Worm (Caenorhabditis elegans) whole organism, L1 larva: Measurements from ENCODE around the gene ifa-3.
A peak's percentile ranks its signal among the peaks of the same experiment; 100 is the strongest.

ENCODE experiments used
- F16B12.6 ChIP-seq: fragments of 150-350 bp; optimal IDR thresholded peaks from 2 replicates; lab custom pipeline; 2014; ENCODE audit warnings: missing biosample characterization, missing genetic modification characterization
- aha-1 ChIP-seq: fragments of 150-350 bp; optimal IDR thresholded peaks from 2 replicates; lab custom pipeline; 2014; ENCODE audit warnings: missing biosample characterization, missing genetic modification characterization
- aly-2 ChIP-seq: fragments of 150-350 bp; optimal IDR thresholded peaks from 2 replicates; lab custom pipeline; 2014; ENCODE audit warnings: missing biosample characterization, missing genetic modification characterization
- ceh-63 ChIP-seq: fragments of 200-800 bp; sonication (Bioruptor generic); optimal IDR thresholded peaks from 2 replicates; lab custom pipeline; 2018; ENCODE audit warnings: mild to moderate bottlenecking, missing genetic modification characterization, missing compliant biosample characterization
- ceh-8 ChIP-seq: fragments of 200-800 bp; sonication (Bioruptor generic); optimal IDR thresholded peaks from 2 replicates; lab custom pipeline; 2018; ENCODE audit warnings: mild to moderate bottlenecking, missing genetic modification characterization, moderate library complexity, missing compliant biosample characterization
- ceh-82 ChIP-seq, 3 experiments: fragments of 150-350 bp in 1 of 3; sonication (generic microtip) in 2 of 3; optimal IDR thresholded peaks; 2 replicates each; lab custom pipeline; 2014 to 2017; ENCODE audit warnings: missing biosample characterization in 3 of 3, missing genetic modification characterization in 3 of 3
- ceh-88 ChIP-seq: fragments of 200-800 bp; sonication (Bioruptor generic); IDR thresholded peaks from 2 replicates; pipeline ENCODE4 v1.3.6; 2022; ENCODE audit warnings: missing genetic modification characterization, missing compliant biosample characterization
- ceh-90 ChIP-seq: sonication (generic microtip); optimal IDR thresholded peaks from 2 replicates; lab custom pipeline; 2016; ENCODE audit warnings: missing genetic modification characterization, missing compliant biosample characterization
- ces-1 ChIP-seq: fragments of 150-350 bp; optimal IDR thresholded peaks from 2 replicates; lab custom pipeline; 2014; ENCODE audit warnings: missing biosample characterization, missing genetic modification reagents, missing genetic modification characterization
- dsc-1 ChIP-seq: sonication (generic microtip); optimal IDR thresholded peaks from 2 replicates; lab custom pipeline; 2016; ENCODE audit warnings: mild to moderate bottlenecking, missing genetic modification characterization, missing compliant biosample characterization
- efl-1 ChIP-seq, 4 experiments: fragments of 150-350 bp; optimal IDR thresholded peaks in 3 of 4; peaks in 1 of 4; 1 replicate in 1 of 4; 2 replicates in 3 of 4; lab custom pipeline; 2014; ENCODE audit warnings: missing biosample characterization in 2 of 4, missing genetic modification characterization in 2 of 4, missing genetic modification reagents in 2 of 4
- egl-27 ChIP-seq, 2 experiments: fragments of 150-350 bp in 1 of 2; sonication (generic microtip); optimal IDR thresholded peaks; 3 replicates each; lab custom pipeline; 2017 to 2018; ENCODE audit warnings: missing biosample characterization in 2 of 2, missing genetic modification characterization in 2 of 2, missing genetic modification reagents in 2 of 2
- elt-2 ChIP-seq: sonication (generic microtip); optimal IDR thresholded peaks from 2 replicates; lab custom pipeline; 2016; ENCODE audit warnings: missing genetic modification characterization, mild to moderate bottlenecking, inconsistent platforms, missing compliant biosample characterization, missing genetic modification reagents
- elt-3 ChIP-seq, 6 experiments: fragments of 150-350 bp in 1 of 6; sonication (generic microtip); optimal IDR thresholded peaks; 2 replicates each; lab custom pipeline; 2017 to 2018; ENCODE audit warnings: missing biosample characterization in 6 of 6, missing genetic modification characterization in 6 of 6, inconsistent platforms in 1 of 6
- ets-5 ChIP-seq: fragments of 200-800 bp; sonication (Bioruptor generic); IDR thresholded peaks from 2 replicates; pipeline ENCODE4 v1.3.6; 2022; ENCODE audit warnings: missing genetic modification characterization, missing compliant biosample characterization
- fkh-10 ChIP-seq: sonication (generic microtip); optimal IDR thresholded peaks from 2 replicates; lab custom pipeline; 2017; ENCODE audit warnings: missing biosample characterization, missing genetic modification reagents, missing genetic modification characterization
- fkh-4 ChIP-seq: sonication (generic microtip); optimal IDR thresholded peaks from 2 replicates; lab custom pipeline; 2016; ENCODE audit warnings: missing compliant biosample characterization, missing genetic modification characterization, borderline replicate concordance
- hlh-17 ChIP-seq: fragments of 200-800 bp; sonication (Bioruptor generic); optimal IDR thresholded peaks from 2 replicates; lab custom pipeline; 2018; ENCODE audit warnings: missing genetic modification characterization, mild to moderate bottlenecking, missing compliant biosample characterization, moderate library complexity, borderline replicate concordance
- hlh-4 ChIP-seq: sonication (generic microtip); optimal IDR thresholded peaks from 2 replicates; lab custom pipeline; 2016; ENCODE audit warnings: mild to moderate bottlenecking, missing genetic modification characterization, missing compliant biosample characterization
- irx-1 ChIP-seq: sonication (generic microtip); optimal IDR thresholded peaks from 2 replicates; lab custom pipeline; 2016; ENCODE audit warnings: missing genetic modification characterization, missing compliant biosample characterization
- isw-1 ChIP-seq: fragments of 200-800 bp; sonication (Bioruptor generic); IDR thresholded peaks from 2 replicates; pipeline ENCODE4 v1.3.6; 2022; ENCODE audit warnings: missing genetic modification characterization, missing compliant biosample characterization
- lin-14 ChIP-seq: fragments of 200-800 bp; sonication (Bioruptor generic); optimal IDR thresholded peaks from 2 replicates; lab custom pipeline; 2018; ENCODE audit warnings: mild to moderate bottlenecking, missing genetic modification characterization, moderate library complexity, missing compliant biosample characterization
- lin-15B ChIP-seq: fragments of 150-350 bp; sonication (generic microtip); optimal IDR thresholded peaks from 3 replicates; lab custom pipeline; 2014; ENCODE audit warnings: missing biosample characterization, missing genetic modification characterization
- lin-35 ChIP-seq, 2 experiments: fragments of 150-350 bp; optimal IDR thresholded peaks; 2 replicates each; lab custom pipeline; 2014; ENCODE audit warnings: missing biosample characterization in 2 of 2, missing genetic modification characterization in 2 of 2, missing genetic modification reagents in 2 of 2
- lsy-2 ChIP-seq, 2 experiments: fragments of 150-350 bp; optimal IDR thresholded peaks; 2 replicates each; lab custom pipeline; 2014; ENCODE audit warnings: missing biosample characterization in 2 of 2, missing genetic modification characterization in 2 of 2
- mdl-1 ChIP-seq, 2 experiments: fragments of 150-350 bp; optimal IDR thresholded peaks; 2 replicates each; lab custom pipeline; 2014 to 2017; ENCODE audit warnings: missing biosample characterization in 2 of 2, missing genetic modification characterization in 2 of 2, inconsistent platforms in 1 of 2
- mep-1 ChIP-seq: fragments of 150-350 bp; optimal IDR thresholded peaks from 2 replicates; lab custom pipeline; 2014; ENCODE audit warnings: missing biosample characterization, missing genetic modification characterization
- nhr-19 ChIP-seq: fragments of 200-800 bp; sonication (Bioruptor generic); conservative IDR thresholded peaks from 2 replicates; pipeline ENCODE4 v1.3.6; 2022; ENCODE audit warnings: missing genetic modification characterization, missing compliant biosample characterization
- nhr-20 ChIP-seq: sonication (generic microtip); optimal IDR thresholded peaks from 2 replicates; lab custom pipeline; 2016; ENCODE audit warnings: mild to moderate bottlenecking, missing genetic modification characterization, missing compliant biosample characterization
- nhr-47 ChIP-seq: sonication (generic microtip); optimal IDR thresholded peaks from 2 replicates; lab custom pipeline; 2016; ENCODE audit warnings: mild to moderate bottlenecking, missing genetic modification characterization, moderate library complexity, missing compliant biosample characterization
- nhr-76 ChIP-seq: sonication (generic microtip); optimal IDR thresholded peaks from 2 replicates; lab custom pipeline; 2017; ENCODE audit warnings: missing biosample characterization, missing genetic modification characterization
- nhr-84 ChIP-seq: sonication (generic microtip); optimal IDR thresholded peaks from 2 replicates; lab custom pipeline; 2017; ENCODE audit warnings: missing biosample characterization, missing genetic modification characterization
- nhr-90 ChIP-seq: sonication (generic microtip); optimal IDR thresholded peaks from 2 replicates; lab custom pipeline; 2016; ENCODE audit warnings: mild to moderate bottlenecking, missing genetic modification characterization, missing compliant biosample characterization; ENCODE audit not compliant: poor library complexity
- rnt-1 ChIP-seq: sonication (generic microtip); optimal IDR thresholded peaks from 2 replicates; lab custom pipeline; 2016; ENCODE audit warnings: mild to moderate bottlenecking, missing genetic modification characterization, moderate library complexity, missing compliant biosample characterization
- skn-1 ChIP-seq: fragments of 150-350 bp; optimal IDR thresholded peaks from 2 replicates; lab custom pipeline; 2014; ENCODE audit warnings: missing biosample characterization, missing genetic modification characterization
- snu-23 ChIP-seq: sonication (generic microtip); optimal IDR thresholded peaks from 2 replicates; lab custom pipeline; 2016; ENCODE audit warnings: missing genetic modification characterization, missing compliant biosample characterization
- sox-4 ChIP-seq: sonication (generic microtip); optimal IDR thresholded peaks from 2 replicates; lab custom pipeline; 2016; ENCODE audit warnings: missing genetic modification characterization, missing compliant biosample characterization
- sup-37 ChIP-seq: fragments of 200-800 bp; sonication (Bioruptor generic); optimal IDR thresholded peaks from 2 replicates; lab custom pipeline; 2018; ENCODE audit warnings: mild to moderate bottlenecking, missing genetic modification characterization, missing compliant biosample characterization
- swsn-7 ChIP-seq: sonication (generic microtip); optimal IDR thresholded peaks from 2 replicates; lab custom pipeline; 2016; ENCODE audit warnings: missing genetic modification characterization, missing compliant biosample characterization
- tbx-2 ChIP-seq: sonication (generic microtip); optimal IDR thresholded peaks from 2 replicates; lab custom pipeline; 2016; ENCODE audit warnings: missing genetic modification characterization, missing compliant biosample characterization
- tlp-1 ChIP-seq: fragments of 150-350 bp; optimal IDR thresholded peaks from 2 replicates; lab custom pipeline; 2014; ENCODE audit warnings: missing biosample characterization, missing genetic modification characterization
- unc-130 ChIP-seq: fragments of 150-350 bp; optimal IDR thresholded peaks from 2 replicates; lab custom pipeline; 2017; ENCODE audit warnings: missing biosample characterization, missing genetic modification characterization, inconsistent platforms
- unc-30 ChIP-seq: sonication (generic microtip); optimal IDR thresholded peaks from 2 replicates; lab custom pipeline; 2017; ENCODE audit warnings: missing biosample characterization, missing genetic modification characterization
- unc-62 ChIP-seq: fragments of 150-350 bp; optimal IDR thresholded peaks from 2 replicates; lab custom pipeline; 2014; ENCODE audit warnings: missing biosample characterization, missing genetic modification reagents, missing genetic modification characterization
- xbp-1 ChIP-seq: sonication (generic microtip); optimal IDR thresholded peaks from 2 replicates; lab custom pipeline; 2016; ENCODE audit warnings: missing genetic modification characterization, missing compliant biosample characterization
- zag-1 ChIP-seq: fragments of 150-350 bp; optimal IDR thresholded peaks from 2 replicates; lab custom pipeline; 2014; ENCODE audit warnings: missing biosample characterization, missing genetic modification characterization
- zip-4 ChIP-seq: fragments of 200-800 bp; sonication (Bioruptor generic); optimal IDR thresholded peaks from 2 replicates; lab custom pipeline; 2018; ENCODE audit warnings: mild to moderate bottlenecking, missing genetic modification characterization, moderate library complexity, missing compliant biosample characterization

The ifa-3 gene

DNA sequence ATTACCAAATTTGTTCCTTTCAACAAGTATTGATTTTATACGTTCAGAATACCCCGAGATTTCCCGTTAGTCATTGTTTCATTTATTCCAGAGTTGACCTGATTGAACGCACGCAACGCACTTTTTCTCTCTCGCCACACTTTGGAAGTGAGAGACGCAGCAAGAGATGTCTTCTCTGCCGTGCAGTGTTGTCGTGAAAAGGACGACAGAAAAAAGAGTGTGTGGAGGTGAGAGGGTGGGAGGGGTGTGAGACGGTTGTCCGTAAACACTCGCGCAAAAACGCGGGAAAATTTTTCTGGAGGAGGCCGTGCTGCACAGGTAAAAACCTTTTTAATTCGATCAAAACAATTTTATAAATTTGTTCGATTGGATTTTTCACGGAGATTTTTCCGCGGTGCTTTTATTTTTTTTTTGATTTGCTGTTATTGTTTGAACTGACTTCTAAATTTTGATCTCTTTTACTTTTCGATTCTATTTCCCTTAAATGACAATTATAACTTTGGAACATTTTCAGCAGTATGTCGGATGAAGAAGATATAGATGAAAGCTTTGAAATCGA is 5.5 kb upstream of the ifa-3 start, which contains the start of gene sdc-1 (continued):
- TF ChIP-seq aha-1 (tag; lab: Kevin White, UChicago) (no peak), ceh-82 (tag; optimal IDR thresholded peaks at IDR 0.05; lab: Kevin White, UChicago) (peak; percentile 9 to 54 (median 35)), egl-27 (tag; optimal IDR thresholded peaks at IDR 0.05; lab: Kevin White, UChicago) (no peak), ets-5 (GFP tag; lab: Robert Waterston, UW) (no peak), nhr-84 (tag; lab: Kevin White, UChicago) (no peak), ceh-8 (GFP tag; lab: Kevin White, UChicago) (no peak), rnt-1 (peak; percentile 52), fkh-10 (GFP tag; lab: Kevin White, UChicago) (no peak), lin-14 (GFP tag; lab: Kevin White, UChicago) (peak; percentile 77), lin-15B (tag; lab: Kevin White, UChicago) (no peak), ceh-88 (GFP tag; lab: Robert Waterston, UW) (no peak), tbx-2 (peak; percentile 3), F16B12.6 (tag; lab: Kevin White, UChicago) (peak; percentile 29), lsy-2 (tag; optimal IDR thresholded peaks at IDR 0.05; lab: Kevin White, UChicago) (peak; percentile 28 to 53), nhr-20 (tag; lab: Kevin White, UChicago) (peak; percentile 30), nhr-47 (tag; lab: Kevin White, UChicago) (peak; percentile 43), skn-1 (no peak), irx-1 (tag; lab: Kevin White, UChicago) (no peak), sup-37 (GFP tag; lab: Kevin White, UChicago) (no peak), elt-2 (tag; lab: Kevin White, UChicago) (no peak), mdl-1 (tag; optimal IDR thresholded peaks at IDR 0.05; lab: Kevin White, UChicago) (peak in 1 of 2 experiments; percentile 52), efl-1 (optimal IDR thresholded peaks at IDR 0.05; lab: Kevin White, UChicago) (peak; percentile 65 to 77), efl-1 (GFP tag; optimal IDR thresholded peaks at IDR 0.05 in 1 of 2; lab: Kevin White, UChicago) (peak; percentile 44 to 94), tlp-1 (tag; lab: Kevin White, UChicago) (no peak), aly-2 (tag; lab: Kevin White, UChicago) (no peak), unc-130 (tag; lab: Kevin White, UChicago) (no peak), ceh-63 (GFP tag; lab: Kevin White, UChicago) (no peak), unc-30 (tag; lab: Kevin White, UChicago) (no peak), ceh-90 (tag; lab: Kevin White, UChicago) (no peak), mep-1 (peak; percentile 73), xbp-1 (tag; lab: Kevin White, UChicago) (peak; percentile 19), sox-4 (tag; lab: Kevin White, UChicago) (no peak), zip-4 (GFP tag; lab: Kevin White, UChicago) (no peak), hlh-17 (GFP tag; lab: Kevin White, UChicago) (no peak), nhr-90 (tag; lab: Kevin White, UChicago) (no peak), isw-1 (GFP tag; lab: Robert Waterston, UW) (no peak), ces-1 (GFP tag; lab: Kevin White, UChicago) (no peak), zag-1 (no peak)

DNA sequence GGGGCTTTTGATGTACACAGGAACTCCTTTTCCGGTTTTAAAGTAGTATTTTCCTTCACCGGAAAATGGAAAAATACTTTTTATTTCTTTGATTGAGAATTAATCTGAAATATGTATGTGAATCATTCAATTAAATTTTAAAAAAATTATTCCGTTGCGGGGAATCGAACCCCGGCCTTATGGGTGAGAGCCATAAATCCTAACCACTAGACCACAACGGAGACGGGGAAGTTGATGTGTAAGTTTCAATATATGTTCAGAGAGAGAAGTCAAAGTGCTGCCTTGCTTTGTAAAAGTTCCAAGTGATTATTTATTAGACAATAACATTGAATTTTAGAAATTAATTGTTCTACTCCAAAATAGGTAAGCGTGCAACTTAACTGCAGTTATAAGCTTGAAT is 1.3 kb upstream of the ifa-3 start:
- TF ChIP-seq ceh-82 (tag; optimal IDR thresholded peaks at IDR 0.05; lab: Kevin White, UChicago) (peak in 1 of 3 experiments; percentile 16), irx-1 (tag; lab: Kevin White, UChicago) (peak; percentile 14), snu-23 (GFP tag; lab: Kevin White, UChicago) (peak; percentile 65), tbx-2 (peak; percentile 12), dsc-1 (peak; percentile 44), nhr-76 (no peak), ceh-8 (GFP tag; lab: Kevin White, UChicago) (no peak), elt-3 (tag; optimal IDR thresholded peaks at IDR 0.05; lab: Kevin White, UChicago) (peak in 1 of 6 experiments; percentile 4), ets-5 (GFP tag; lab: Robert Waterston, UW) (no peak), skn-1 (peak; percentile 23), fkh-4 (tag; lab: Kevin White, UChicago) (no peak), mdl-1 (tag; optimal IDR thresholded peaks at IDR 0.05; lab: Kevin White, UChicago) (no peak), nhr-20 (tag; lab: Kevin White, UChicago) (peak; percentile 53), nhr-19 (GFP tag; lab: Robert Waterston, UW) (peak; percentile 48; the same call in 1 of the 2 replicates), ceh-63 (GFP tag; lab: Kevin White, UChicago) (no peak), nhr-90 (tag; lab: Kevin White, UChicago) (peak; percentile 50), F16B12.6 (tag; lab: Kevin White, UChicago) (no peak), lin-35 (GFP tag; optimal IDR thresholded peaks at IDR 0.05; lab: Kevin White, UChicago) (peak in 1 of 2 experiments; percentile 53), nhr-47 (tag; lab: Kevin White, UChicago) (peak; percentile 43), hlh-4 (tag; lab: Kevin White, UChicago) (no peak), rnt-1 (peak; percentile 29), unc-62 (GFP tag; lab: Kevin White, UChicago) (no peak), elt-2 (tag; lab: Kevin White, UChicago) (peak; percentile 3), swsn-7 (tag; lab: Kevin White, UChicago) (peak; percentile 25), lsy-2 (tag; optimal IDR thresholded peaks at IDR 0.05; lab: Kevin White, UChicago) (peak; percentile 7 to 18)
